Fruit fly (Drosophila melanogaster): ENCODE results near the gene CG32713.

Gene CG32713

dm6 chrX:8490976-8491345 lies 33.5 kb upstream of the CG32713 start (continued):
- peak; percentile 27 for TF ChIP-seq lz (GFP tag; optimal IDR thresholded peaks at IDR 0.05)
- TF ChIP-seq salr (GFP tag; optimal IDR thresholded peaks at IDR 0.05): no peak

dm6 chrX:8490291-8490975 lies 33.0 kb upstream of the CG32713 start:
- TF ChIP-seq Eip78C (GFP tag) (peak; percentile 47), CG3919 (GFP tag; optimal IDR thresholded peaks at IDR 0.05) (no peak), vri (GFP tag; optimal IDR thresholded peaks at IDR 0.05) (peak; percentile 3), OdsH (GFP tag; optimal IDR thresholded peaks at IDR 0.05) (no peak)

dm6 chrX:8489485-8489970 lies 32.1 kb upstream of the CG32713 start, which contains the start of gene otu:
Gene otu, minus strand, starts transcription at chrX:8489535.
- TF ChIP-seq vri (GFP tag; optimal IDR thresholded peaks at IDR 0.05): no peak
- TF ChIP-seq svp (GFP tag): no peak
- TF ChIP-seq CG6163 (GFP tag; IDR thresholded peaks at IDR 0.05): no peak
- no peak for TF ChIP-seq CG32006 (GFP tag; optimal IDR thresholded peaks at IDR 0.05)
- no peak for TF ChIP-seq CG11762 (GFP tag; optimal IDR thresholded peaks at IDR 0.05; ENCODE audit: insufficient read depth)
- no peak for TF ChIP-seq CG3032 (tag; optimal IDR thresholded peaks at IDR 0.05)
- TF ChIP-seq CG6808 (GFP tag; optimal IDR thresholded peaks at IDR 0.05): no peak
- no peak for TF ChIP-seq dac (GFP tag; optimal IDR thresholded peaks at IDR 0.05)
- TF ChIP-seq topi (GFP tag; optimal IDR thresholded peaks at IDR 0.05): no peak
- no peak for TF ChIP-seq Sox15 (GFP tag; optimal IDR thresholded peaks at IDR 0.05)
- TF ChIP-seq CG7368 (GFP tag; optimal IDR thresholded peaks at IDR 0.05): no peak
- TF ChIP-seq Blimp-1 (GFP tag; optimal IDR thresholded peaks at IDR 0.05): no peak
- no peak for TF ChIP-seq CG9139 (GFP tag; optimal IDR thresholded peaks at IDR 0.05)
- TF ChIP-seq salr (GFP tag; optimal IDR thresholded peaks at IDR 0.05): no peak
- no peak for TF ChIP-seq CG15336 (GFP tag; IDR thresholded peaks at IDR 0.05)
- TF ChIP-seq esn (GFP tag; optimal IDR thresholded peaks at IDR 0.05): no peak
- no peak for TF ChIP-seq lz (GFP tag; optimal IDR thresholded peaks at IDR 0.05)

dm6 chrX:8489048-8489447 lies 31.6 kb upstream of the CG32713 start, which contains the start of gene CG33181:
Gene CG33181, plus strand, starts transcription at chrX:8489348.
- TF ChIP-seq topi (GFP tag; optimal IDR thresholded peaks at IDR 0.05): no peak
- no peak for TF ChIP-seq CG6854 (GFP tag; optimal IDR thresholded peaks at IDR 0.05)

dm6 chrX:8484778-8485177 lies 27.3 kb upstream of the CG32713 start:
- TF ChIP-seq Eip78C (GFP tag) (no peak), acj6 (GFP tag; optimal IDR thresholded peaks at IDR 0.05) (no peak), CG3919 (GFP tag; optimal IDR thresholded peaks at IDR 0.05) (no peak), Lpt (GFP tag; optimal IDR thresholded peaks at IDR 0.05) (no peak), CG9139 (GFP tag; optimal IDR thresholded peaks at IDR 0.05) (no peak), fd85E (GFP tag; optimal IDR thresholded peaks at IDR 0.05) (no peak), fkh (GFP tag; optimal IDR thresholded peaks at IDR 0.05) (no peak), topi (GFP tag; optimal IDR thresholded peaks at IDR 0.05) (no peak), CG6854 (GFP tag; optimal IDR thresholded peaks at IDR 0.05) (no peak), Hr4 (GFP tag; optimal IDR thresholded peaks at IDR 0.05) (no peak)

dm6 chrX:8483671-8484070 lies 26.2 kb upstream of the CG32713 start, which contains the start of gene CG33223:
Gene CG33223, minus strand, starts transcription at chrX:8483885.
- no peak for TF ChIP-seq Sox102F (GFP tag; optimal IDR thresholded peaks at IDR 0.05)
- no peak for TF ChIP-seq CG7368 (GFP tag; optimal IDR thresholded peaks at IDR 0.05)
- no peak for TF ChIP-seq net (GFP tag; optimal IDR thresholded peaks at IDR 0.05)
- no peak for TF ChIP-seq Hr39 (GFP tag; optimal IDR thresholded peaks at IDR 0.05)
- no peak for TF ChIP-seq CG1621 (tag; optimal IDR thresholded peaks at IDR 0.05)
- TF ChIP-seq CG10669 (GFP tag; optimal IDR thresholded peaks at IDR 0.05): no peak
- no peak for TF ChIP-seq vri (GFP tag; optimal IDR thresholded peaks at IDR 0.05)
- TF ChIP-seq CG9139 (GFP tag; optimal IDR thresholded peaks at IDR 0.05): no peak
- no peak for TF ChIP-seq CG16779 (tag; optimal IDR thresholded peaks at IDR 0.05)
- TF ChIP-seq Eip75B (GFP tag; optimal IDR thresholded peaks at IDR 0.05): no peak
- no peak for TF ChIP-seq CG34406 (GFP tag; optimal IDR thresholded peaks at IDR 0.05)
- no peak for TF ChIP-seq Eip93F (GFP tag; optimal IDR thresholded peaks at IDR 0.05)
- no peak for TF ChIP-seq CG11294 (GFP tag; IDR thresholded peaks at IDR 0.05)
- no peak for TF ChIP-seq Gug (GFP tag; IDR thresholded peaks at IDR 0.05)
- TF ChIP-seq Ets96B (tag; optimal IDR thresholded peaks at IDR 0.05): no peak
- TF ChIP-seq CG3032 (tag; optimal IDR thresholded peaks at IDR 0.05): no peak
